Worm (Caenorhabditis elegans): Measurements from ENCODE around the gene trpp-5.

DNA sequence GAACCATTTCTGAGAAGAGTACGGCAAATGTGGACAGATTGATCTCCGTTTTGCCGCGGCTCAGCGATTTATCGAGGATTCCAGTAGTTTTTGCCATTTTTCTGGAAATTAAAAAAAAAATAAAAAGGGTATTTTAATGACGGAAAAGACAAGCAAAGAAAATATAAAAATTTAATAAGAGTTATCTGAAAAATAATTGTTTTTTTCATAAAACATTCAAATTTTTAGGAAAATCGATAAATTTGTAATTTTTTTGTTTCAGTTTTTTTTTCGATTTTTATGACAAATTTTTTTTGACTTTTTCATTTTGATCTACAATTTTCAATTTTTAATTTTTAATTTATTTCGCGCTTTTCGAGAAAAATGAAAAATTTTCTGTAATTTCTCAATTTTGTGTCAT is at the start of gene trpp-5:
- TF ChIP-seq nhr-237 (tag; optimal IDR thresholded peaks at IDR 0.05) (no peak), snpc-4 (tag; optimal IDR thresholded peaks at IDR 0.05) (no peak), unc-39 (tag; optimal IDR thresholded peaks at IDR 0.05) (no peak), elt-1 (tag; optimal IDR thresholded peaks at IDR 0.05; ENCODE audit: borderline replicate concordance, insufficient read depth) (no peak), nhr-12 (tag; optimal IDR thresholded peaks at IDR 0.05) (no peak), pha-4 (tag; optimal IDR thresholded peaks at IDR 0.05) (no peak), ztf-11 (tag; optimal IDR thresholded peaks at IDR 0.05) (no peak), sptf-1 (tag; optimal IDR thresholded peaks at IDR 0.05) (no peak), unc-62 (GFP tag; optimal IDR thresholded peaks at IDR 0.05) (no peak)

Data from whole organism, mixed stage, embryonic.